Fruit fly (Drosophila melanogaster) S2 (cell line): ENCODE measurements around the gene Herc4.

Source experiments
- CG8478 ChIP-seq: fragments of >200 bp; optimal IDR thresholded peaks from 2 replicates; lab custom pipeline; 2018
- CTCF ChIP-seq, 2 experiments: fragments of >200 bp; optimal IDR thresholded peaks; 2 replicates each; lab custom pipeline; 2018

The Herc4 gene

DNA sequence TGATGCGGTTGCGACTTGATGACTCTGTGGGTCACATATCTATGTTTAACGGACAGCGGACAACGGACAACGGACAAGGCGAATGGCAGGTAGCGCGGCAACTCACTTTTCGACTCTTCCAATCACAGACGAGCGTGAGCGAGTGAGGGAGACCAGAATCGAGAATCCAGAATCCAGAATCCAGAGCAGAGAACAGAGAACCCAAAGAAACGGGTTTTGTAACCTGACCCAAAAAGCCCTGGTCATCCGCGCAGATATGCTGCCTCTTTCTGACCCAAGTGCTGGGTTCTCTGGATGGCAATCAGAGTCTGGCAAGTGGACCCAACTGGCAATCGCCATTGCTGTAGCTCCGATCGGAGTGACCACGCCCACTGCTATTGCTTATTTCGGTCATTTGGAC is 50.9 kb downstream of the Herc4 start:
- TF ChIP-seq CG8478 (lab: Kevin White, UChicago) (no peak), CTCF (optimal IDR thresholded peaks at IDR 0.05; lab: Kevin White, UChicago) (no peak)

- TF ChIP-seq CTCF (optimal IDR thresholded peaks at IDR 0.05; lab: Kevin White, UChicago): no peak
- TF ChIP-seq CG8478 (lab: Kevin White, UChicago): no peak
Measured at dm6 chr3L:1366879-1367650, 53.6 kb downstream of the Herc4 start.
